Worm (Caenorhabditis elegans) whole organism, L3 larva: ENCODE data around the gene C16C8.18.

Source experiments
- R02D3.7 ChIP-seq: fragments of 150-350 bp; optimal IDR thresholded peaks from 2 replicates; lab custom pipeline; 2014; ENCODE audit warnings: missing biosample characterization, missing genetic modification characterization
- ZK546.5 ChIP-seq: sonication (generic microtip); optimal IDR thresholded peaks from 2 replicates; lab custom pipeline; 2017; ENCODE audit warnings: missing biosample characterization, missing genetic modification characterization
- egl-27 ChIP-seq: sonication (generic microtip); optimal IDR thresholded peaks from 4 replicates; lab custom pipeline; 2017; ENCODE audit warnings: missing biosample characterization, missing genetic modification reagents, missing genetic modification characterization
- elt-1 ChIP-seq: fragments of 150-350 bp; optimal IDR thresholded peaks from 2 replicates; lab custom pipeline; 2014; ENCODE audit warnings: missing biosample characterization, missing genetic modification characterization
- fkh-2 ChIP-seq: fragments of 150-350 bp; optimal IDR thresholded peaks from 2 replicates; lab custom pipeline; 2014; ENCODE audit warnings: missing biosample characterization, missing genetic modification reagents, missing genetic modification characterization
- fos-1 ChIP-seq: fragments of 150-350 bp; optimal IDR thresholded peaks from 2 replicates; lab custom pipeline; 2014; ENCODE audit warnings: missing biosample characterization, missing genetic modification characterization
- nhr-11 ChIP-seq: fragments of 150-350 bp; optimal IDR thresholded peaks from 2 replicates; lab custom pipeline; 2014; ENCODE audit warnings: missing biosample characterization, missing genetic modification characterization
- nhr-23 ChIP-seq: fragments of 150-350 bp; optimal IDR thresholded peaks from 2 replicates; lab custom pipeline; 2014; ENCODE audit warnings: missing biosample characterization, missing genetic modification reagents, missing genetic modification characterization
- nhr-237 ChIP-seq: fragments of 150-350 bp; optimal IDR thresholded peaks from 2 replicates; lab custom pipeline; 2014; ENCODE audit warnings: missing biosample characterization, missing genetic modification characterization
- pqm-1 ChIP-seq: fragments of 150-350 bp; optimal IDR thresholded peaks from 2 replicates; lab custom pipeline; 2017; ENCODE audit warnings: missing biosample characterization, missing genetic modification characterization, inconsistent platforms
- unc-62 ChIP-seq: fragments of 150-350 bp; sonication (generic microtip); optimal IDR thresholded peaks from 4 replicates; lab custom pipeline; 2014; ENCODE audit warnings: missing biosample characterization, missing genetic modification reagents, missing genetic modification characterization
- zag-1 ChIP-seq: fragments of 150-350 bp; optimal IDR thresholded peaks from 2 replicates; lab custom pipeline; 2014; ENCODE audit warnings: missing biosample characterization, missing genetic modification characterization
- ztf-11 ChIP-seq: fragments of 150-350 bp; optimal IDR thresholded peaks from 2 replicates; lab custom pipeline; 2014; ENCODE audit warnings: missing biosample characterization, missing genetic modification characterization

- no peak for TF ChIP-seq unc-62 (GFP tag; lab: Kevin White, UChicago)
- TF ChIP-seq nhr-23 (tag; lab: Kevin White, UChicago) = no peak
- TF ChIP-seq R02D3.7 (tag; lab: Kevin White, UChicago) = no peak
- no peak for TF ChIP-seq elt-1 (tag; lab: Kevin White, UChicago)
- no peak for TF ChIP-seq nhr-237
- no peak for TF ChIP-seq nhr-11 (tag; lab: Kevin White, UChicago)
- TF ChIP-seq ztf-11 (tag; lab: Kevin White, UChicago) = no peak
- TF ChIP-seq fos-1 (tag; lab: Kevin White, UChicago) = no peak
- TF ChIP-seq pqm-1 (tag; lab: Kevin White, UChicago) = no peak
- TF ChIP-seq egl-27 (tag; lab: Kevin White, UChicago) = no peak
- no peak for TF ChIP-seq zag-1 (tag; lab: Kevin White, UChicago)
- TF ChIP-seq ZK546.5 (tag; lab: Kevin White, UChicago) = no peak
- no peak for TF ChIP-seq fkh-2 (tag; lab: Kevin White, UChicago)
Measured at ce11 chrII:3437393-3437792, 7.9 kb downstream of the C16C8.18 start.
